Fruit fly (Drosophila melanogaster) whole organism, prepupa: Measurements from ENCODE around the gene CG16711.

ENCODE experiments used
- CG3032 ChIP-seq: fragments of 200-800 bp; optimal IDR thresholded peaks from 2 replicates; lab custom pipeline; 2019; ENCODE audit warnings: missing biosample characterization, mild to moderate bottlenecking, missing genetic modification characterization, moderate library complexity
- CG4318 ChIP-seq: fragments of 200-800 bp; sonication (Bioruptor generic); optimal IDR thresholded peaks from 3 replicates; lab custom pipeline; 2017; ENCODE audit warnings: missing biosample characterization, mild to moderate bottlenecking, missing genetic modification characterization
- dac ChIP-seq: fragments of 200-800 bp; sonication (Bioruptor generic); optimal IDR thresholded peaks from 2 replicates; lab custom pipeline; 2017; ENCODE audit warnings: missing biosample characterization, mild to moderate bottlenecking, missing genetic modification characterization

DNA sequence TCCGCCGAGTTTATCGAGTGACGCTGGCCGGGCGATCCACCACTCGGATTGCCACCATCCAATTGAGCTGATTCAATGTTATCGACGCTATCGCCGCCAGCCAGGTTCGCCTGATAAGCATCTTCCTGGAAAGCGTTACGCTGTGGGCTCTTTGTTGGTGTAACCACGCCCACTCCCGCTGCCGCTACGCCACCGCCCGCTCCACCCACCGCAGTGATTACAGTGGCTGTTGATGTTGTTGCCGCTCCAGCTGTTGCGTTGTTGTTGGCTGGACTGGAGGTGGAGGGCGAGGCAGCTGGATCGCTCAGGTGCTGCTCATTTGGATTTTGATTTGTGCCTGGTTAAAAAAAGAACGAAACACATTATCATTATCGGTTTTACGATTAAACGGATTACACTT, 32.8 kb upstream of the CG16711 start:
- no peak for TF ChIP-seq CG3032 (tag; lab: Kevin White, UChicago)
- TF ChIP-seq CG4318 (GFP tag; lab: Kevin White, UChicago), result no peak
- no peak for TF ChIP-seq dac (GFP tag; lab: Kevin White, UChicago)
